Fruit fly (Drosophila melanogaster): ENCODE results near the gene Vtld.
A peak's percentile ranks its signal among the peaks of the same experiment; 100 is the strongest.

dm6 chr3L:19807103-19807502, 46.9 kb downstream of the Vtld start, which contains the start of the genes CG14104 and Kap-alpha1:
- TF ChIP-seq pad (GFP tag; optimal IDR thresholded peaks at IDR 0.05) (no peak), cnc (optimal IDR thresholded peaks at IDR 0.05) (no peak), CG7101 (tag; optimal IDR thresholded peaks at IDR 0.05) (no peak), CG33017 (tag; optimal IDR thresholded peaks at IDR 0.05) (no peak), Hr96 (GFP tag; optimal IDR thresholded peaks at IDR 0.05) (no peak), toe (GFP tag; optimal IDR thresholded peaks at IDR 0.05) (no peak), kay (GFP tag; ENCODE audit: borderline replicate concordance) (no peak), CG12768 (GFP tag; optimal IDR thresholded peaks at IDR 0.05) (no peak), CG1620 (GFP tag; optimal IDR thresholded peaks at IDR 0.05) (no peak), Crg-1 (GFP tag; optimal IDR thresholded peaks at IDR 0.05) (peak; percentile 26), Clk (GFP tag; optimal IDR thresholded peaks at IDR 0.05) (no peak)
